Fruit fly (Drosophila melanogaster) whole organism, embryonic: ENCODE data around the gene CG8508.

Experiments
- Awh ChIP-seq: fragments of 200-800 bp; sonication (Bioruptor generic); IDR thresholded peaks from 2 replicates; pipeline ENCODE4, ENCODE4 v1.3.6; 2022; ENCODE audit warnings: missing biosample characterization, missing genetic modification characterization
- CG10366 ChIP-seq: fragments of 200-800 bp; sonication (Bioruptor generic); IDR thresholded peaks from 2 replicates; pipeline ENCODE4 v1.3.6; 2022; ENCODE audit warnings: missing biosample characterization, missing genetic modification characterization
- CG10543 ChIP-seq: fragments of 200-800 bp; sonication (Bioruptor generic); optimal IDR thresholded peaks from 3 replicates; lab custom pipeline; 2017; ENCODE audit warnings: missing biosample characterization, mild to moderate bottlenecking, missing genetic modification characterization, moderate library complexity
- CG12219 ChIP-seq: fragments of 200-800 bp; sonication (Bioruptor generic); optimal IDR thresholded peaks from 3 replicates; lab custom pipeline; 2018; ENCODE audit warnings: missing biosample characterization, mild to moderate bottlenecking, missing genetic modification characterization
- CG1233 ChIP-seq: fragments of 200-800 bp; sonication (Bioruptor generic); optimal IDR thresholded peaks from 4 replicates; lab custom pipeline; 2018; ENCODE audit warnings: missing biosample characterization, mild to moderate bottlenecking, missing genetic modification characterization
- CG12769 ChIP-seq: fragments of 200-800 bp; sonication (Bioruptor generic); optimal IDR thresholded peaks from 2 replicates; lab custom pipeline; 2019; ENCODE audit warnings: missing biosample characterization, mild to moderate bottlenecking, missing genetic modification characterization, moderate library complexity
- CG14710 ChIP-seq: fragments of 200-800 bp; sonication (Bioruptor generic); optimal IDR thresholded peaks from 3 replicates; lab custom pipeline; 2019; ENCODE audit warnings: missing biosample characterization, mild to moderate bottlenecking, missing genetic modification characterization, moderate library complexity
- CG14860 ChIP-seq: fragments of 200-800 bp; sonication (Bioruptor generic); IDR thresholded peaks from 3 replicates; pipeline ENCODE4 v1.3.6; 2022; ENCODE audit warnings: missing biosample characterization, missing genetic modification characterization; ENCODE audit not compliant: partially characterized antibody
- CG14965 ChIP-seq: fragments of 200-800 bp; sonication (Bioruptor generic); optimal IDR thresholded peaks from 2 replicates; lab custom pipeline; 2016; ENCODE audit warnings: missing biosample characterization, missing genetic modification characterization, borderline replicate concordance
- CG15269 ChIP-seq: fragments of 200-800 bp; sonication (Bioruptor generic); optimal IDR thresholded peaks from 2 replicates; lab custom pipeline; 2018; ENCODE audit warnings: missing biosample characterization, mild to moderate bottlenecking, missing genetic modification characterization, moderate library complexity
- CG1647 ChIP-seq: fragments of 200-800 bp; sonication (Bioruptor generic); optimal IDR thresholded peaks from 3 replicates; lab custom pipeline; 2016; ENCODE audit warnings: missing biosample characterization, missing genetic modification characterization
- CG17385 ChIP-seq: fragments of 200-800 bp; sonication (Bioruptor generic); optimal IDR thresholded peaks from 3 replicates; lab custom pipeline; 2018; ENCODE audit warnings: missing biosample characterization, mild to moderate bottlenecking, missing genetic modification characterization
- CG2678 ChIP-seq: fragments of 200-800 bp; sonication (Bioruptor generic); optimal IDR thresholded peaks from 3 replicates; lab custom pipeline; 2019; ENCODE audit warnings: missing biosample characterization, mild to moderate bottlenecking, missing genetic modification characterization, moderate library complexity
- CG4282 ChIP-seq: fragments of 200-800 bp; sonication (Bioruptor generic); optimal IDR thresholded peaks from 2 replicates; lab custom pipeline; 2016; ENCODE audit warnings: missing biosample characterization, missing genetic modification characterization
- CG4404 ChIP-seq: fragments of 200-800 bp; sonication (Bioruptor generic); IDR thresholded peaks from 2 replicates; pipeline ENCODE4 v1.3.6; 2022; ENCODE audit warnings: missing biosample characterization, missing genetic modification characterization
- CG6654 ChIP-seq: fragments of 200-800 bp; sonication (Bioruptor generic); optimal IDR thresholded peaks from 2 replicates; lab custom pipeline; 2017; ENCODE audit warnings: missing biosample characterization, mild to moderate bottlenecking, missing genetic modification characterization
- CG7357 ChIP-seq: fragments of 200-800 bp; sonication (Bioruptor generic); IDR thresholded peaks from 3 replicates; pipeline ENCODE4 v1.3.6; 2022; ENCODE audit warnings: missing biosample characterization, missing genetic modification characterization
- CG7372 ChIP-seq: fragments of 200-800 bp; sonication (Bioruptor generic); IDR thresholded peaks from 2 replicates; pipeline ENCODE4 v1.3.6; 2022; ENCODE audit warnings: missing biosample characterization, missing genetic modification characterization
- CG7745 ChIP-seq: fragments of 200-800 bp; sonication (Bioruptor generic); optimal IDR thresholded peaks from 2 replicates; lab custom pipeline; 2018; ENCODE audit warnings: missing biosample characterization, mild to moderate bottlenecking, missing genetic modification characterization, moderate library complexity
- CG7839 ChIP-seq: fragments of 200-800 bp; sonication (Bioruptor generic); optimal IDR thresholded peaks from 3 replicates; lab custom pipeline; 2018; ENCODE audit warnings: missing biosample characterization, mild to moderate bottlenecking, missing genetic modification characterization, moderate library complexity
- CG9215 ChIP-seq: fragments of 200-800 bp; sonication (Bioruptor generic); IDR thresholded peaks from 2 replicates; pipeline ENCODE4 v1.3.6; 2022; ENCODE audit warnings: missing biosample characterization, missing genetic modification characterization
- CG9437 ChIP-seq: fragments of 200-800 bp; sonication (Bioruptor generic); optimal IDR thresholded peaks from 2 replicates; lab custom pipeline; 2018; ENCODE audit warnings: missing biosample characterization, mild to moderate bottlenecking, missing genetic modification characterization
- D19A ChIP-seq: fragments of 200-800 bp; optimal IDR thresholded peaks from 3 replicates; lab custom pipeline; 2019; ENCODE audit warnings: missing biosample characterization, mild to moderate bottlenecking, missing genetic modification characterization, moderate library complexity
- Eip74EF ChIP-seq, 2 experiments: fragments of 200-800 bp in 1 of 2; fragments of >200 bp in 1 of 2; sonication (Bioruptor generic) in 1 of 2; optimal IDR thresholded peaks; 2 replicates each; lab custom pipeline; 2017 to 2019; ENCODE audit warnings: missing biosample characterization in 2 of 2, missing genetic modification characterization in 2 of 2, mild to moderate bottlenecking in 1 of 2, moderate library complexity in 1 of 2
- H15 ChIP-seq: fragments of 200-800 bp; sonication (Bioruptor generic); IDR thresholded peaks from 3 replicates; pipeline ENCODE4 v1.3.6; 2022; ENCODE audit warnings: missing biosample characterization, missing genetic modification characterization
- Hr51 ChIP-seq, 2 experiments: fragments of 200-800 bp; sonication (Bioruptor generic); optimal IDR thresholded peaks; 2 replicates in 1 of 2; 3 replicates in 1 of 2; lab custom pipeline; 2016 to 2018; ENCODE audit warnings: missing biosample characterization in 2 of 2, missing genetic modification characterization in 2 of 2, mild to moderate bottlenecking in 1 of 2, moderate library complexity in 1 of 2
- Mad ChIP-seq: fragments of 200-800 bp; sonication (Bioruptor generic); optimal IDR thresholded peaks from 2 replicates; lab custom pipeline; 2016; ENCODE audit warnings: missing biosample characterization, missing genetic modification characterization
- Max ChIP-seq: fragments of 200-800 bp; sonication (Bioruptor generic); optimal IDR thresholded peaks from 2 replicates; lab custom pipeline; 2016; ENCODE audit warnings: missing biosample characterization, mild to moderate bottlenecking, missing genetic modification characterization
- Meics ChIP-seq: fragments of 200-800 bp; sonication (Bioruptor generic); optimal IDR thresholded peaks from 2 replicates; lab custom pipeline; 2017; ENCODE audit warnings: missing biosample characterization, mild to moderate bottlenecking, missing genetic modification characterization
- Oaz ChIP-seq: fragments of 200-800 bp; sonication (Bioruptor generic); IDR thresholded peaks from 2 replicates; pipeline ENCODE4 v1.3.6; 2022; ENCODE audit warnings: missing biosample characterization, missing genetic modification characterization
- Optix ChIP-seq: fragments of 200-800 bp; sonication (Bioruptor generic); IDR thresholded peaks from 3 replicates; pipeline ENCODE4 v1.3.6; 2022; ENCODE audit warnings: missing biosample characterization, missing genetic modification characterization
- Sox102F ChIP-seq: fragments of 200-800 bp; sonication (Bioruptor generic); optimal IDR thresholded peaks from 2 replicates; lab custom pipeline; 2018; ENCODE audit warnings: missing biosample characterization, mild to moderate bottlenecking, missing genetic modification characterization, moderate library complexity
- ac ChIP-seq: fragments of 200-800 bp; sonication (Bioruptor generic); optimal IDR thresholded peaks from 3 replicates; lab custom pipeline; 2017; ENCODE audit warnings: missing biosample characterization, mild to moderate bottlenecking, missing genetic modification characterization
- bigmax ChIP-seq: fragments of 200-800 bp; sonication (Bioruptor generic); optimal IDR thresholded peaks from 2 replicates; lab custom pipeline; 2018; ENCODE audit warnings: missing biosample characterization, mild to moderate bottlenecking, missing genetic modification characterization
- bowl ChIP-seq: fragments of 200-800 bp; sonication (Bioruptor generic); IDR thresholded peaks from 2 replicates; pipeline ENCODE4 v1.3.6; 2022; ENCODE audit warnings: missing biosample characterization, missing genetic modification characterization
- fd96Cb ChIP-seq: fragments of 200-800 bp; sonication (Bioruptor generic); optimal IDR thresholded peaks from 2 replicates; lab custom pipeline; 2018; ENCODE audit warnings: missing biosample characterization, mild to moderate bottlenecking, missing genetic modification characterization, moderate library complexity
- hkb ChIP-seq, 2 experiments: fragments of 200-800 bp in 1 of 2; fragments of >200 bp in 1 of 2; sonication (Bioruptor generic) in 1 of 2; IDR thresholded peaks in 1 of 2; optimal IDR thresholded peaks in 1 of 2; 2 replicates each; pipeline versions ENCODE4 v1.3.6 to Lab custom; 2017 to 2022; ENCODE audit warnings: missing biosample characterization in 1 of 2, missing genetic modification characterization in 1 of 2
- insv ChIP-seq, 2 experiments: fragments of 200-800 bp; sonication (Bioruptor generic); optimal IDR thresholded peaks; 3 replicates each; lab custom pipeline; 2016 to 2018; ENCODE audit warnings: missing biosample characterization in 2 of 2, missing genetic modification characterization in 2 of 2
- luna ChIP-seq: fragments of 200-800 bp; sonication (Bioruptor generic); optimal IDR thresholded peaks from 2 replicates; lab custom pipeline; 2016; ENCODE audit warnings: missing biosample characterization, missing genetic modification characterization
- nom ChIP-seq: fragments of 200-800 bp; sonication (Bioruptor generic); optimal IDR thresholded peaks from 2 replicates; lab custom pipeline; 2017; ENCODE audit warnings: missing biosample characterization, missing genetic modification characterization, mild to moderate bottlenecking, moderate library complexity, missing genetic modification reagents
- pfk ChIP-seq: fragments of 200-800 bp; sonication (Bioruptor generic); optimal IDR thresholded peaks from 2 replicates; lab custom pipeline; 2018; ENCODE audit warnings: missing biosample characterization, mild to moderate bottlenecking, missing genetic modification characterization, moderate library complexity
- pnt ChIP-seq: fragments of 200-800 bp; sonication (Bioruptor generic); optimal IDR thresholded peaks from 3 replicates; lab custom pipeline; 2016; ENCODE audit warnings: missing biosample characterization, missing genetic modification characterization
- sna ChIP-seq: fragments of 200-800 bp; sonication (Bioruptor generic); IDR thresholded peaks from 2 replicates; pipeline ENCODE4 v1.3.6; 2022; ENCODE audit warnings: missing biosample characterization, missing genetic modification characterization; ENCODE audit not compliant: partially characterized antibody
- ssp ChIP-seq: fragments of 200-800 bp; sonication (Bioruptor generic); IDR thresholded peaks from 2 replicates; pipeline ENCODE4 v1.3.6; 2022; ENCODE audit warnings: missing biosample characterization, missing genetic modification characterization
- stc ChIP-seq: fragments of 200-800 bp; sonication (Bioruptor generic); IDR thresholded peaks from 2 replicates; pipeline ENCODE4 v1.3.6; 2022; ENCODE audit warnings: missing biosample characterization, missing genetic modification characterization
- tup ChIP-seq: fragments of 200-800 bp; sonication (Bioruptor generic); optimal IDR thresholded peaks from 2 replicates; lab custom pipeline; 2016; ENCODE audit warnings: missing biosample characterization, mild to moderate bottlenecking, missing genetic modification characterization, moderate library complexity
- twi ChIP-seq: fragments of 200-800 bp; optimal IDR thresholded peaks from 2 replicates; lab custom pipeline; 2019; ENCODE audit warnings: missing biosample characterization, mild to moderate bottlenecking, missing genetic modification characterization, moderate library complexity
- vvl ChIP-seq: fragments of 200-800 bp; sonication (Bioruptor generic); IDR thresholded peaks from 2 replicates; pipeline ENCODE4 v1.3.6; 2022; ENCODE audit warnings: missing biosample characterization, missing genetic modification characterization
- wor ChIP-seq: fragments of 200-800 bp; sonication (Bioruptor generic); IDR thresholded peaks from 2 replicates; pipeline ENCODE4 v1.3.6; 2022; ENCODE audit warnings: missing biosample characterization, missing genetic modification characterization
- zf30C ChIP-seq: fragments of 200-800 bp; sonication (Bioruptor generic); optimal IDR thresholded peaks from 3 replicates; lab custom pipeline; 2018; ENCODE audit warnings: missing biosample characterization, mild to moderate bottlenecking, missing genetic modification characterization

Gene CG8508

dm6 chr3R:13221820-13222219, 35.5 kb upstream of the CG8508 start (continued):
- TF ChIP-seq CG15269 (tag; lab: Kevin White, UChicago) (no peak), CG10366 (GFP tag; lab: Robert Waterston, UW) (no peak), CG6654 (GFP tag; lab: Kevin White, UChicago) (no peak), zf30C (GFP tag; lab: Kevin White, UChicago) (no peak), CG9437 (GFP tag; lab: Kevin White, UChicago) (no peak), CG14860 (GFP tag; lab: Robert Waterston, UW) (0 out of 3 replicates have a peak, but pooled peaks have one; percentile 30), pnt (no peak), pfk (GFP tag; lab: Kevin White, UChicago) (no peak), CG2678 (no peak), D19A (tag; lab: Kevin White, UChicago) (no peak), CG7745 (no peak), hkb (optimal IDR thresholded peaks at IDR 0.05; lab: Kevin White, UChicago) (no peak), hkb (GFP tag; IDR thresholded peaks at IDR 0.05; lab: Robert Waterston, UW) (no peak), H15 (GFP tag; lab: Robert Waterston, UW) (0 out of 3 replicates have a peak, but pooled peaks have one; percentile 44), CG1233 (GFP tag; lab: Kevin White, UChicago) (no peak), CG7372 (GFP tag; lab: Robert Waterston, UW) (no peak), luna (GFP tag; lab: Kevin White, UChicago) (no peak), Max (GFP tag; lab: Kevin White, UChicago) (no peak), stc (no peak), Mad (GFP tag; lab: Kevin White, UChicago) (no peak), CG7357 (0 out of 3 replicates have a peak, but pooled peaks have one; percentile 20), ac (GFP tag; lab: Kevin White, UChicago) (no peak), Oaz (no peak), fd96Cb (tag; lab: Kevin White, UChicago) (no peak), CG10543 (no peak), CG14965 (GFP tag; lab: Kevin White, UChicago) (no peak), tup (GFP tag; lab: Kevin White, UChicago) (no peak), CG12769 (tag; lab: Kevin White, UChicago) (no peak), CG12219 (no peak), Sox102F (GFP tag; lab: Kevin White, UChicago) (peak; percentile 8), vvl (GFP tag; lab: Robert Waterston, UW) (no peak; the same call in 1 of the 2 replicates), sna (GFP tag; lab: Robert Waterston, UW) (no peak), nom (no peak), CG1647 (no peak), Awh (GFP tag; lab: Robert Waterston, UW) (no peak), CG17385 (no peak), wor (GFP tag; lab: Robert Waterston, UW) (no peak), twi (tag; lab: Kevin White, UChicago) (no peak), CG4282 (GFP tag; lab: Kevin White, UChicago) (no peak), CG7839 (tag; lab: Kevin White, UChicago) (peak; percentile 1), CG9215 (GFP tag; lab: Robert Waterston, UW) (no peak), CG4404 (GFP tag; lab: Robert Waterston, UW) (no peak), Meics (no peak), ssp (GFP tag; lab: Robert Waterston, UW) (no peak), CG14710 (tag; lab: Kevin White, UChicago) (no peak), bigmax (GFP tag; lab: Kevin White, UChicago) (no peak), Hr51 (GFP tag; optimal IDR thresholded peaks at IDR 0.05; lab: Kevin White, UChicago) (no peak), Optix (GFP tag; lab: Robert Waterston, UW) (no peak), Eip74EF (GFP tag; optimal IDR thresholded peaks at IDR 0.05; lab: Kevin White, UChicago) (no peak), bowl (no peak), insv (GFP tag; optimal IDR thresholded peaks at IDR 0.05; lab: Kevin White, UChicago) (no peak)
